Fruit fly (Drosophila melanogaster) whole organism, embryonic: ENCODE data around the gene CG16789.
A peak's percentile ranks its signal among the peaks of the same experiment; 100 is the strongest.

Experiments
- Atf-2 ChIP-seq: fragments of 200-800 bp; sonication (Bioruptor generic); optimal IDR thresholded peaks from 2 replicates; lab custom pipeline; 2016; ENCODE audit warnings: missing biosample characterization, missing genetic modification characterization
- BEAF-32 ChIP-seq: fragments of 200-800 bp; sonication (Bioruptor generic); optimal IDR thresholded peaks from 3 replicates; lab custom pipeline; 2017; ENCODE audit warnings: missing biosample characterization, missing genetic modification characterization, mild to moderate bottlenecking, moderate library complexity, missing genetic modification reagents
- Bdp1 ChIP-seq: fragments of 200-800 bp; sonication (Bioruptor generic); optimal IDR thresholded peaks from 3 replicates; lab custom pipeline; 2016; ENCODE audit warnings: missing biosample characterization, missing genetic modification characterization
- Bgb ChIP-seq: fragments of 200-800 bp; sonication (Bioruptor generic); IDR thresholded peaks from 2 replicates; pipeline ENCODE4 v1.3.6; 2022; ENCODE audit warnings: missing biosample characterization, missing genetic modification characterization; ENCODE audit not compliant: partially characterized antibody
- CG10274 ChIP-seq: fragments of 200-800 bp; sonication (Bioruptor generic); optimal IDR thresholded peaks from 3 replicates; lab custom pipeline; 2017; ENCODE audit warnings: missing biosample characterization, mild to moderate bottlenecking, missing genetic modification characterization
- CG10462 ChIP-seq: fragments of 200-800 bp; sonication (Bioruptor generic); optimal IDR thresholded peaks from 2 replicates; lab custom pipeline; 2016; ENCODE audit warnings: missing biosample characterization, missing genetic modification characterization
- CG12155 ChIP-seq: fragments of 200-800 bp; sonication (Bioruptor generic); optimal IDR thresholded peaks from 3 replicates; lab custom pipeline; 2016; ENCODE audit warnings: missing biosample characterization, missing genetic modification characterization
- CG12942 ChIP-seq: fragments of 200-800 bp; sonication (Bioruptor generic); optimal IDR thresholded peaks from 3 replicates; lab custom pipeline; 2016; ENCODE audit warnings: missing biosample characterization, missing genetic modification characterization
- CG13424 ChIP-seq: fragments of 200-800 bp; sonication (Bioruptor generic); optimal IDR thresholded peaks from 2 replicates; lab custom pipeline; 2019; ENCODE audit warnings: missing biosample characterization, mild to moderate bottlenecking, missing genetic modification characterization, moderate library complexity
- CG15601 ChIP-seq: fragments of 200-800 bp; sonication (Bioruptor generic); optimal IDR thresholded peaks from 3 replicates; lab custom pipeline; 2019; ENCODE audit warnings: missing biosample characterization, mild to moderate bottlenecking, missing genetic modification characterization, moderate library complexity
- CG16863 ChIP-seq: fragments of 200-800 bp; sonication (Bioruptor generic); optimal IDR thresholded peaks from 3 replicates; lab custom pipeline; 2016; ENCODE audit warnings: missing biosample characterization, missing genetic modification characterization
- CG17186 ChIP-seq: fragments of 200-800 bp; sonication (Bioruptor generic); optimal IDR thresholded peaks from 3 replicates; lab custom pipeline; 2017; ENCODE audit warnings: missing biosample characterization, missing genetic modification reagents, missing genetic modification characterization
- CG2120 ChIP-seq: fragments of 200-800 bp; sonication (Bioruptor generic); optimal IDR thresholded peaks from 3 replicates; lab custom pipeline; 2016; ENCODE audit warnings: missing biosample characterization, missing genetic modification characterization
- CG2202 ChIP-seq: fragments of 200-800 bp; sonication (Bioruptor generic); optimal IDR thresholded peaks from 2 replicates; lab custom pipeline; 2018; ENCODE audit warnings: missing biosample characterization, mild to moderate bottlenecking, missing genetic modification characterization
- CG30431 ChIP-seq: fragments of 200-800 bp; sonication (Bioruptor generic); optimal IDR thresholded peaks from 2 replicates; lab custom pipeline; 2017; ENCODE audit warnings: missing biosample characterization, missing genetic modification characterization
- CG34376 ChIP-seq: fragments of 200-800 bp; sonication (Bioruptor generic); optimal IDR thresholded peaks from 2 replicates; lab custom pipeline; 2018; ENCODE audit warnings: missing biosample characterization, mild to moderate bottlenecking, missing genetic modification characterization
- CG3995 ChIP-seq: fragments of 200-800 bp; sonication (Bioruptor generic); optimal IDR thresholded peaks from 3 replicates; lab custom pipeline; 2016; ENCODE audit warnings: missing biosample characterization, missing genetic modification characterization
- CG42726 ChIP-seq: fragments of 200-800 bp; sonication (Bioruptor generic); IDR thresholded peaks from 2 replicates; pipeline ENCODE4 v1.3.6; 2022; ENCODE audit warnings: missing biosample characterization, missing genetic modification characterization; ENCODE audit not compliant: partially characterized antibody
- CG6854 ChIP-seq: fragments of 200-800 bp; sonication (Bioruptor generic); optimal IDR thresholded peaks from 3 replicates; lab custom pipeline; 2017; ENCODE audit warnings: missing biosample characterization, mild to moderate bottlenecking, missing genetic modification characterization
- CG9876 ChIP-seq: fragments of 200-800 bp; sonication (Bioruptor generic); optimal IDR thresholded peaks from 2 replicates; lab custom pipeline; 2016; ENCODE audit warnings: missing biosample characterization, missing genetic modification characterization
- D19A ChIP-seq: fragments of 200-800 bp; optimal IDR thresholded peaks from 3 replicates; lab custom pipeline; 2019; ENCODE audit warnings: missing biosample characterization, mild to moderate bottlenecking, missing genetic modification characterization, moderate library complexity
- E2f2 ChIP-seq: fragments of 200-800 bp; sonication (Bioruptor generic); IDR thresholded peaks from 2 replicates; pipeline ENCODE4 v1.3.6; 2022; ENCODE audit warnings: missing biosample characterization, missing genetic modification characterization
- Fer2 ChIP-seq: fragments of 200-800 bp; sonication (Bioruptor generic); optimal IDR thresholded peaks from 2 replicates; lab custom pipeline; 2018; ENCODE audit warnings: missing biosample characterization, mild to moderate bottlenecking, missing genetic modification characterization, moderate library complexity
- Oli ChIP-seq: fragments of 200-800 bp; sonication (Bioruptor generic); optimal IDR thresholded peaks from 2 replicates; lab custom pipeline; 2018; ENCODE audit warnings: missing biosample characterization, mild to moderate bottlenecking, missing genetic modification characterization, moderate library complexity
- Pdp1 ChIP-seq, 2 experiments: fragments of 200-800 bp; sonication (Bioruptor generic); optimal IDR thresholded peaks; 3 replicates each; lab custom pipeline; 2016; ENCODE audit warnings: missing biosample characterization in 2 of 2, missing genetic modification characterization in 2 of 2, mild to moderate bottlenecking in 1 of 2, moderate library complexity in 1 of 2
- Sry-β ChIP-seq: fragments of 200-800 bp; sonication (Bioruptor generic); optimal IDR thresholded peaks from 2 replicates; lab custom pipeline; 2018; ENCODE audit warnings: missing biosample characterization, mild to moderate bottlenecking, missing genetic modification characterization, moderate library complexity
- Sry-δ ChIP-seq: fragments of 200-800 bp; sonication (Bioruptor generic); optimal IDR thresholded peaks from 2 replicates; lab custom pipeline; 2016; ENCODE audit warnings: missing biosample characterization, missing genetic modification characterization
- Taf1 ChIP-seq: fragments of 200-800 bp; sonication (Bioruptor generic); IDR thresholded peaks from 2 replicates; pipeline ENCODE4 v1.3.6; 2022; ENCODE audit warnings: missing biosample characterization, missing genetic modification characterization
- YL-1 ChIP-seq: fragments of 200-800 bp; sonication (Bioruptor generic); optimal IDR thresholded peaks from 3 replicates; lab custom pipeline; 2017; ENCODE audit warnings: missing biosample characterization, mild to moderate bottlenecking, missing genetic modification characterization
- ato ChIP-seq: fragments of 200-800 bp; sonication (Bioruptor generic); IDR thresholded peaks from 2 replicates; pipeline ENCODE4 v1.3.6; 2022; ENCODE audit warnings: missing biosample characterization, missing genetic modification characterization; ENCODE audit not compliant: partially characterized antibody
- bcd ChIP-seq: fragments of 200-800 bp; sonication (Bioruptor generic); optimal IDR thresholded peaks from 2 replicates; lab custom pipeline; 2017; ENCODE audit warnings: missing biosample characterization, mild to moderate bottlenecking, missing genetic modification characterization
- chif ChIP-seq, 2 experiments: fragments of 200-800 bp; sonication (Bioruptor generic); optimal IDR thresholded peaks; 3 replicates each; lab custom pipeline; 2016; ENCODE audit warnings: missing biosample characterization in 2 of 2, missing genetic modification characterization in 2 of 2
- dm ChIP-seq: fragments of 200-800 bp; sonication (Bioruptor generic); optimal IDR thresholded peaks from 3 replicates; lab custom pipeline; 2016; ENCODE audit warnings: missing biosample characterization, missing genetic modification characterization
- inv ChIP-seq: fragments of 200-800 bp; sonication (Bioruptor generic); IDR thresholded peaks from 2 replicates; pipeline ENCODE4 v1.3.6; 2022; ENCODE audit warnings: missing biosample characterization, missing genetic modification characterization; ENCODE audit not compliant: partially characterized antibody
- kah ChIP-seq: fragments of 200-800 bp; sonication (Bioruptor generic); optimal IDR thresholded peaks from 2 replicates; lab custom pipeline; 2018; ENCODE audit warnings: missing biosample characterization, mild to moderate bottlenecking, missing genetic modification characterization
- lab ChIP-seq: fragments of 200-800 bp; sonication (Bioruptor generic); optimal IDR thresholded peaks from 3 replicates; lab custom pipeline; 2017; ENCODE audit warnings: missing biosample characterization, missing genetic modification characterization, mild to moderate bottlenecking, moderate library complexity, missing genetic modification reagents
- lilli ChIP-seq: fragments of 200-800 bp; sonication (Bioruptor generic); optimal IDR thresholded peaks from 3 replicates; lab custom pipeline; 2016; ENCODE audit warnings: missing biosample characterization, missing genetic modification characterization
- lmd ChIP-seq: fragments of 200-800 bp; sonication (Bioruptor generic); IDR thresholded peaks from 2 replicates; pipeline ENCODE4 v1.3.6; 2022; ENCODE audit warnings: missing biosample characterization, missing genetic modification characterization
- pan ChIP-seq, 4 experiments: fragments of >200 bp in 3 of 4; fragments of 200-800 bp in 1 of 4; sonication (Bioruptor generic) in 1 of 4; optimal IDR thresholded peaks in 3 of 4; IDR thresholded peaks in 1 of 4; 2 replicates each; pipeline versions ENCODE4 v1.3.6 to Lab custom; 2017 to 2022; ENCODE audit warnings: missing biosample characterization in 2 of 4, missing genetic modification characterization in 2 of 4, mixed read lengths in 1 of 4
- pum ChIP-seq: fragments of 200-800 bp; sonication (Bioruptor generic); optimal IDR thresholded peaks from 2 replicates; lab custom pipeline; 2016; ENCODE audit warnings: missing biosample characterization, missing genetic modification characterization
- scrt ChIP-seq: fragments of 200-800 bp; sonication (Bioruptor generic); optimal IDR thresholded peaks from 2 replicates; lab custom pipeline; 2018; ENCODE audit warnings: missing biosample characterization, mild to moderate bottlenecking, missing genetic modification characterization, moderate library complexity
- sens ChIP-seq: fragments of 200-800 bp; sonication (Bioruptor generic); peaks from one replicate; lab custom pipeline; 2016; ENCODE audit warnings: missing biosample characterization, missing genetic modification characterization
- seq ChIP-seq: fragments of 200-800 bp; sonication (Bioruptor generic); IDR thresholded peaks from 2 replicates; pipeline ENCODE4 v1.3.6; 2022; ENCODE audit warnings: missing biosample characterization, missing genetic modification characterization
- slp2 ChIP-seq: fragments of 200-800 bp; sonication (Bioruptor generic); optimal IDR thresholded peaks from 2 replicates; lab custom pipeline; 2016; ENCODE audit warnings: missing biosample characterization, missing genetic modification characterization
- stwl ChIP-seq: fragments of 200-800 bp; sonication (Bioruptor generic); optimal IDR thresholded peaks from 3 replicates; lab custom pipeline; 2018; ENCODE audit warnings: missing biosample characterization, mild to moderate bottlenecking, missing genetic modification characterization, moderate library complexity
- sug ChIP-seq: fragments of 200-800 bp; optimal IDR thresholded peaks from 2 replicates; lab custom pipeline; 2019; ENCODE audit warnings: missing biosample characterization, mild to moderate bottlenecking, missing genetic modification characterization, moderate library complexity
- tgo ChIP-seq: fragments of 200-800 bp; sonication (Bioruptor generic); IDR thresholded peaks from 3 replicates; pipeline ENCODE4 v1.3.6; 2022; ENCODE audit warnings: missing biosample characterization, missing genetic modification characterization
- vvl ChIP-seq: fragments of 200-800 bp; sonication (Bioruptor generic); IDR thresholded peaks from 2 replicates; pipeline ENCODE4 v1.3.6; 2022; ENCODE audit warnings: missing biosample characterization, missing genetic modification characterization

Gene CG16789

dm6 chr3R:9555334-9555974 is 10.5 kb upstream of the CG16789 start, which contains the start of the genes CG9386 and BckdhA (continued):
- TF ChIP-seq inv (GFP tag; lab: Robert Waterston, UW) (peak; percentile 54), tgo (peak; percentile 39; the same call in 1 of the 3 replicates), CG6854 (GFP tag; lab: Kevin White, UChicago) (no peak), Sry-β (GFP tag; lab: Kevin White, UChicago) (peak; percentile 33), CG13424 (tag; lab: Kevin White, UChicago) (peak; percentile 58), pan (optimal IDR thresholded peaks at IDR 0.05; lab: Kevin White, UChicago) (no peak), pan (GFP tag; optimal IDR thresholded peaks at IDR 0.05 in 1 of 2, IDR thresholded peaks at IDR 0.05 in 1 of 2) (peak in 1 of 2 experiments; percentile 55), CG15601 (tag; lab: Kevin White, UChicago) (peak; percentile 38), CG12155 (GFP tag; lab: Kevin White, UChicago) (peak; percentile 50), bcd (GFP tag; lab: Kevin White, UChicago) (peak; percentile 21), Pdp1 (GFP tag; optimal IDR thresholded peaks at IDR 0.05; lab: Kevin White, UChicago) (peak; percentile 54 to 99), BEAF-32 (GFP tag; lab: Kevin White, UChicago) (peak; percentile 84), CG10274 (GFP tag; lab: Kevin White, UChicago) (no peak), YL-1 (GFP tag; lab: Kevin White, UChicago) (peak; percentile 62), seq (no peak), CG42726 (peak; percentile 50; the same call in 1 of the 2 replicates), CG12942 (GFP tag; lab: Kevin White, UChicago) (peak; percentile 65), ato (peak; percentile 56; the same call in 1 of the 2 replicates), CG2120 (GFP tag; lab: Kevin White, UChicago) (peak; percentile 81), CG3995 (GFP tag; lab: Kevin White, UChicago) (peak; percentile 89), slp2 (GFP tag; lab: Kevin White, UChicago) (peak; percentile 6), E2f2 (GFP tag; lab: Robert Waterston, UW) (peak; percentile 83), Sry-δ (GFP tag; lab: Kevin White, UChicago) (peak; percentile 71), CG10462 (no peak), stwl (no peak), Bdp1 (GFP tag; lab: Kevin White, UChicago) (peak; percentile 23), CG2202 (no peak), pum (peak; percentile 34), lilli (GFP tag; lab: Kevin White, UChicago) (peak; percentile 78), D19A (peak; percentile 38), dm (peak; percentile 61), sens (GFP tag; lab: Kevin White, UChicago) (peak; percentile 71), lmd (GFP tag; lab: Robert Waterston, UW) (peak; percentile 48; the same call in 1 of the 2 replicates), sug (tag; lab: Kevin White, UChicago) (peak; percentile 60), CG9876 (GFP tag; lab: Kevin White, UChicago) (peak; percentile 26), CG30431 (GFP tag; lab: Kevin White, UChicago) (no peak), chif (GFP tag; optimal IDR thresholded peaks at IDR 0.05; lab: Kevin White, UChicago) (peak in 1 of 2 experiments; percentile 40), scrt (GFP tag; lab: Kevin White, UChicago) (peak; percentile 49), Taf1 (GFP tag; lab: Robert Waterston, UW) (0 out of 2 replicates have a peak, but pooled peaks have one; percentile 24), CG17186 (GFP tag; lab: Kevin White, UChicago) (peak; percentile 52), kah (GFP tag; lab: Kevin White, UChicago) (peak; percentile 72), vvl (GFP tag; lab: Robert Waterston, UW) (peak; percentile 74), Atf-2 (GFP tag; lab: Kevin White, UChicago) (peak; percentile 13), lab (GFP tag; lab: Kevin White, UChicago) (peak; percentile 55), CG34376 (peak; percentile 46), CG16863 (peak; percentile 5), Bgb (peak; percentile 69), Fer2 (tag; lab: Kevin White, UChicago) (peak; percentile 12), Oli (tag; lab: Kevin White, UChicago) (peak; percentile 21)
